Fruit fly (Drosophila melanogaster) S2 (cell line): ENCODE data around the gene CG2147.

Experiments used
- CG8478 ChIP-seq: fragments of >200 bp; optimal IDR thresholded peaks from 2 replicates; lab custom pipeline; 2018
- CTCF ChIP-seq, 2 experiments: fragments of >200 bp; optimal IDR thresholded peaks; 2 replicates each; lab custom pipeline; 2018

- TF ChIP-seq CG8478 (no peak), CTCF (optimal IDR thresholded peaks at IDR 0.05; lab: Kevin White, UChicago) (no peak)
These were observed 2.8 kb downstream of the CG2147 start for dm6 chrX:8243251-8243650.
